Worm (Caenorhabditis elegans) whole organism, mixed stage, embryonic: ENCODE measurements around the gene prde-1.

ENCODE experiments used
- M03D4.4 ChIP-seq: sonication (generic microtip); optimal IDR thresholded peaks from 2 replicates; lab custom pipeline; 2017; ENCODE audit warnings: mild to moderate bottlenecking, missing genetic modification characterization, missing compliant biosample characterization
- bed-3 ChIP-seq: fragments of 200-800 bp; sonication (Bioruptor generic); optimal IDR thresholded peaks from 3 replicates; lab custom pipeline; 2018; ENCODE audit warnings: mild to moderate bottlenecking, missing genetic modification characterization, moderate library complexity, missing compliant biosample characterization
- ceh-43 ChIP-seq: fragments of 200-800 bp; sonication (Bioruptor generic); optimal IDR thresholded peaks from 2 replicates; lab custom pipeline; 2018; ENCODE audit warnings: mild to moderate bottlenecking, missing genetic modification characterization, moderate library complexity, missing compliant biosample characterization
- ceh-83 ChIP-seq: fragments of 200-800 bp; sonication (Bioruptor generic); optimal IDR thresholded peaks from 2 replicates; lab custom pipeline; 2018; ENCODE audit warnings: mild to moderate bottlenecking, missing genetic modification characterization, missing compliant biosample characterization
- ces-1 ChIP-seq: fragments of 150-350 bp; optimal IDR thresholded peaks from 2 replicates; lab custom pipeline; 2014; ENCODE audit warnings: missing biosample characterization, missing genetic modification reagents, missing genetic modification characterization
- cnd-1 ChIP-seq: fragments of 200-800 bp; sonication (Bioruptor generic); optimal IDR thresholded peaks from 2 replicates; lab custom pipeline; 2018; ENCODE audit warnings: mild to moderate bottlenecking, missing genetic modification characterization, missing compliant biosample characterization
- drap-1 ChIP-seq: fragments of 200-800 bp; sonication (Bioruptor generic); optimal IDR thresholded peaks from 3 replicates; lab custom pipeline; 2018; ENCODE audit warnings: mild to moderate bottlenecking, missing genetic modification characterization, missing compliant biosample characterization
- elt-1 ChIP-seq: sonication (generic microtip); optimal IDR thresholded peaks from 2 replicates; lab custom pipeline; 2017; ENCODE audit warnings: missing genetic modification characterization, mild to moderate bottlenecking, missing compliant biosample characterization, antibody characterized with exemption, moderate library complexity, borderline replicate concordance; ENCODE audit not compliant: insufficient read depth
- elt-3 ChIP-seq: fragments of 150-350 bp; optimal IDR thresholded peaks from 2 replicates; lab custom pipeline; 2014; ENCODE audit warnings: missing biosample characterization, missing genetic modification characterization
- flh-1 ChIP-seq: fragments of 200-800 bp; sonication (Bioruptor generic); optimal IDR thresholded peaks from 2 replicates; lab custom pipeline; 2018; ENCODE audit warnings: mild to moderate bottlenecking, missing genetic modification characterization, moderate library complexity, missing compliant biosample characterization
- ham-2 ChIP-seq: fragments of 200-800 bp; sonication (Bioruptor generic); optimal IDR thresholded peaks from 2 replicates; lab custom pipeline; 2018; ENCODE audit warnings: mild to moderate bottlenecking, missing genetic modification characterization, missing compliant biosample characterization
- hlh-1 ChIP-seq: fragments of 150-350 bp; optimal IDR thresholded peaks from 2 replicates; lab custom pipeline; 2014; ENCODE audit warnings: missing biosample characterization, missing genetic modification reagents, missing genetic modification characterization
- lin-13 ChIP-seq: fragments of 150-350 bp; optimal IDR thresholded peaks from 2 replicates; lab custom pipeline; 2014; ENCODE audit warnings: missing biosample characterization, missing genetic modification characterization
- mab-5 ChIP-seq: fragments of 150-350 bp; optimal IDR thresholded peaks from 2 replicates; lab custom pipeline; 2014; ENCODE audit warnings: missing biosample characterization, missing genetic modification characterization
- mep-1 ChIP-seq: fragments of 150-350 bp; optimal IDR thresholded peaks from 2 replicates; lab custom pipeline; 2017; ENCODE audit warnings: missing biosample characterization, missing genetic modification reagents, missing genetic modification characterization, inconsistent platforms
- nhr-12 ChIP-seq: fragments of 150-350 bp; optimal IDR thresholded peaks from 2 replicates; lab custom pipeline; 2014; ENCODE audit warnings: missing biosample characterization, missing genetic modification characterization
- nhr-2 ChIP-seq: fragments of 150-350 bp; optimal IDR thresholded peaks from 2 replicates; lab custom pipeline; 2014; ENCODE audit warnings: missing biosample characterization, missing genetic modification characterization
- nhr-237 ChIP-seq: fragments of 150-350 bp; optimal IDR thresholded peaks from 2 replicates; lab custom pipeline; 2014; ENCODE audit warnings: missing biosample characterization, missing genetic modification characterization
- nhr-76 ChIP-seq: sonication (generic microtip); optimal IDR thresholded peaks from 2 replicates; lab custom pipeline; 2017; ENCODE audit warnings: missing biosample characterization, missing genetic modification characterization
- pha-4 ChIP-seq: fragments of 150-350 bp; optimal IDR thresholded peaks from 2 replicates; lab custom pipeline; 2018; ENCODE audit warnings: missing biosample characterization, missing genetic modification reagents, missing genetic modification characterization
- snpc-4 ChIP-seq: fragments of 150-350 bp; optimal IDR thresholded peaks from 2 replicates; lab custom pipeline; 2014; ENCODE audit warnings: missing biosample characterization, missing genetic modification characterization
- sptf-1 ChIP-seq: sonication (generic microtip); optimal IDR thresholded peaks from 2 replicates; lab custom pipeline; 2017; ENCODE audit warnings: mild to moderate bottlenecking, missing genetic modification characterization, moderate library complexity, missing compliant biosample characterization
- tbx-8 ChIP-seq: fragments of 200-800 bp; sonication (Bioruptor generic); optimal IDR thresholded peaks from 2 replicates; lab custom pipeline; 2018; ENCODE audit warnings: mild to moderate bottlenecking, missing genetic modification characterization, moderate library complexity, missing compliant biosample characterization
- unc-120 ChIP-seq: sonication (generic microtip); optimal IDR thresholded peaks from 2 replicates; lab custom pipeline; 2017; ENCODE audit warnings: missing genetic modification characterization, missing compliant biosample characterization; ENCODE audit not compliant: poor library complexity, severe bottlenecking
- unc-39 ChIP-seq: fragments of 150-350 bp; optimal IDR thresholded peaks from 2 replicates; lab custom pipeline; 2014; ENCODE audit warnings: missing biosample characterization, missing genetic modification characterization
- unc-62 ChIP-seq: fragments of 150-350 bp; optimal IDR thresholded peaks from 2 replicates; lab custom pipeline; 2014; ENCODE audit warnings: missing biosample characterization, missing genetic modification reagents, missing genetic modification characterization
- zip-8 ChIP-seq: fragments of 150-350 bp; optimal IDR thresholded peaks from 2 replicates; lab custom pipeline; 2014; ENCODE audit warnings: missing biosample characterization, missing genetic modification characterization
- ztf-11 ChIP-seq: fragments of 150-350 bp; optimal IDR thresholded peaks from 2 replicates; lab custom pipeline; 2014; ENCODE audit warnings: missing biosample characterization, missing genetic modification characterization

The prde-1 gene

ce11 chrV:15537923-15538322 is at the start of gene prde-1:
prde-1 (plus strand) TSS chrV:15538244.
- no peak for TF ChIP-seq unc-39 (tag; lab: Kevin White, UChicago)
- no peak for TF ChIP-seq sptf-1 (tag; lab: Kevin White, UChicago)
- TF ChIP-seq ztf-11 = no peak
- no peak for TF ChIP-seq drap-1 (GFP tag; lab: Kevin White, UChicago)
- no peak for TF ChIP-seq unc-62 (GFP tag; lab: Kevin White, UChicago)
- TF ChIP-seq hlh-1 (tag; lab: Kevin White, UChicago) = no peak
- TF ChIP-seq mab-5 = no peak
- TF ChIP-seq elt-3 (tag; lab: Kevin White, UChicago) = no peak
- TF ChIP-seq snpc-4 (tag; lab: Kevin White, UChicago) = no peak

- TF ChIP-seq pha-4 (tag; lab: Kevin White, UChicago) (no peak), hlh-1 (tag; lab: Kevin White, UChicago) (no peak), snpc-4 (tag; lab: Kevin White, UChicago) (no peak), sptf-1 (tag; lab: Kevin White, UChicago) (no peak), nhr-2 (tag; lab: Kevin White, UChicago) (no peak), unc-62 (GFP tag; lab: Kevin White, UChicago) (no peak), nhr-12 (tag; lab: Kevin White, UChicago) (no peak), mep-1 (tag; lab: Kevin White, UChicago) (no peak), ceh-43 (no peak), cnd-1 (no peak), M03D4.4 (no peak)
These were observed 45.5 kb upstream of the prde-1 start, which contains the start of gene str-264 for ce11 chrV:15492518-15492917. str-264 (minus strand) TSS chrV:15492618.

- TF ChIP-seq nhr-237 (tag; lab: Kevin White, UChicago) = no peak
- no peak for TF ChIP-seq ces-1 (GFP tag; lab: Kevin White, UChicago)
- TF ChIP-seq unc-120 (tag; lab: Kevin White, UChicago) = no peak
- TF ChIP-seq flh-1 (GFP tag; lab: Kevin White, UChicago) = no peak
- no peak for TF ChIP-seq unc-62 (GFP tag; lab: Kevin White, UChicago)
- TF ChIP-seq pha-4 (tag; lab: Kevin White, UChicago) = no peak
- no peak for TF ChIP-seq ceh-43
- no peak for TF ChIP-seq tbx-8 (GFP tag; lab: Kevin White, UChicago)
- no peak for TF ChIP-seq nhr-76 (tag; lab: Kevin White, UChicago)
- TF ChIP-seq ztf-11 = no peak
- TF ChIP-seq, all 35 proteins: peak for 0
These were observed 44.4 kb upstream of the prde-1 start, which contains the start of gene srh-218 for ce11 chrV:15493680-15494079. srh-218 (plus strand) TSS chrV:15493980.

ce11 chrV:15495169-15495568 is 42.9 kb upstream of the prde-1 start, which contains the start of gene srh-219:
srh-219 (plus strand) TSS chrV:15495469.
- TF ChIP-seq lin-13 (tag; lab: Kevin White, UChicago) (no peak), unc-120 (tag; lab: Kevin White, UChicago) (no peak), nhr-2 (tag; lab: Kevin White, UChicago) (no peak), flh-1 (GFP tag; lab: Kevin White, UChicago) (no peak), unc-39 (tag; lab: Kevin White, UChicago) (no peak), bed-3 (no peak), snpc-4 (tag; lab: Kevin White, UChicago) (no peak), ztf-11 (no peak), elt-1 (tag; lab: Kevin White, UChicago) (no peak), unc-62 (GFP tag; lab: Kevin White, UChicago) (no peak), zip-8 (tag; lab: Kevin White, UChicago) (no peak), ceh-83 (no peak), mep-1 (tag; lab: Kevin White, UChicago) (no peak), elt-3 (tag; lab: Kevin White, UChicago) (no peak), nhr-76 (tag; lab: Kevin White, UChicago) (no peak), pha-4 (tag; lab: Kevin White, UChicago) (no peak)

ce11 chrV:15497731-15498130 is 40.3 kb upstream of the prde-1 start:
- TF ChIP-seq cnd-1 = peak; percentile 17
- TF ChIP-seq lin-13 (tag; lab: Kevin White, UChicago) = peak; percentile 4
- peak; percentile 100 for TF ChIP-seq pha-4 (tag; lab: Kevin White, UChicago)
- no peak for TF ChIP-seq drap-1 (GFP tag; lab: Kevin White, UChicago)
- no peak for TF ChIP-seq flh-1 (GFP tag; lab: Kevin White, UChicago)
- peak; percentile 66 for TF ChIP-seq ham-2 (GFP tag; lab: Kevin White, UChicago)
